4 worm cellular contexts compared by ENCODE assay signal in genomic region chrX:16028980-16029379, ce11.
TF ChIP-seq lines count a peak whose summit lies in the region.

No protein-coding gene starts in this region.

TF ChIP-seq in whole organism, L1 larva, 84 proteins besides CTCF, POLR2A, EP300 and RAD21:
- TF ChIP-seq blmp-1 (tag; optimal IDR thresholded peaks at IDR 0.05; lab: Kevin White, UChicago) (peak; percentile 57), lir-3 (tag; optimal IDR thresholded peaks at IDR 0.05; lab: Kevin White, UChicago; ENCODE audit: poor library complexity) (no peak)

TF ChIP-seq in whole organism, L4 larva, 104 proteins besides CTCF, POLR2A, EP300 and RAD21:
- TF ChIP-seq nhr-6 (tag; optimal IDR thresholded peaks at IDR 0.05; lab: Kevin White, UChicago) (no peak), T20F7.1 (GFP tag; optimal IDR thresholded peaks at IDR 0.05; lab: Kevin White, UChicago) (no peak), lin-38 (GFP tag; IDR thresholded peaks at IDR 0.05; lab: Robert Waterston, UW) (no peak), set-16 (GFP tag; IDR thresholded peaks at IDR 0.05; lab: Robert Waterston, UW) (peak; percentile 78), rbr-2 (tag; optimal IDR thresholded peaks at IDR 0.05; lab: Kevin White, UChicago) (no peak), spr-3 (GFP tag; optimal IDR thresholded peaks at IDR 0.05; lab: Kevin White, UChicago) (no peak), spr-1 (tag; optimal IDR thresholded peaks at IDR 0.05; lab: Kevin White, UChicago) (no peak), hlh-30 (tag; optimal IDR thresholded peaks at IDR 0.05; lab: Kevin White, UChicago; ENCODE audit: insufficient read depth) (no peak), T26A8.4 (GFP tag; IDR thresholded peaks at IDR 0.05; lab: Robert Waterston, UW) (no peak)

TF ChIP-seq in whole organism, mixed stage, embryonic, 35 proteins besides CTCF, POLR2A, EP300 and RAD21:
- TF ChIP-seq mep-1 (tag; optimal IDR thresholded peaks at IDR 0.05; lab: Kevin White, UChicago) (no peak), ham-2 (GFP tag; optimal IDR thresholded peaks at IDR 0.05; lab: Kevin White, UChicago) (peak; percentile 61)

TF ChIP-seq in whole organism, young adult, 124 proteins besides CTCF, POLR2A, EP300 and RAD21:
- TF ChIP-seq snpc-3.4 (tag; optimal IDR thresholded peaks at IDR 0.05; lab: Kevin White, UChicago), result no peak
- no peak for TF ChIP-seq repo-1 (tag; optimal IDR thresholded peaks at IDR 0.05; lab: Kevin White, UChicago)
- TF ChIP-seq F22D6.2 (tag; optimal IDR thresholded peaks at IDR 0.05; lab: Kevin White, UChicago), result no peak
- peak; percentile 76 for TF ChIP-seq zfh-2 (GFP tag; conservative IDR thresholded peaks at IDR 0.05; lab: Robert Waterston, UW)
- TF ChIP-seq attf-6 (GFP tag; IDR thresholded peaks at IDR 0.05; lab: Robert Waterston, UW), result no peak
- no peak for TF ChIP-seq F23B12.7 (tag; optimal IDR thresholded peaks at IDR 0.05; lab: Kevin White, UChicago; ENCODE audit: insufficient read depth)
- peak; percentile 56; the same call in 1 of the 2 replicates for TF ChIP-seq egrh-3 (GFP tag; IDR thresholded peaks at IDR 0.05; lab: Robert Waterston, UW)
